Worm (Caenorhabditis elegans): ENCODE results near the gene clec-157.

ce11 chrIII:4826606-4827005 lies 17.6 kb downstream of the clec-157 start, which contains the start of gene F26A1.3:
- TF ChIP-seq ttx-3 (tag; optimal IDR thresholded peaks at IDR 0.05), result no peak
- no peak for TF ChIP-seq pros-1 (tag; optimal IDR thresholded peaks at IDR 0.05)
- TF ChIP-seq unc-3 (GFP tag; conservative IDR thresholded peaks at IDR 0.05), result no peak
- no peak for TF ChIP-seq unc-3 (tag; optimal IDR thresholded peaks at IDR 0.05)
- no peak for TF ChIP-seq unc-86 (tag; optimal IDR thresholded peaks at IDR 0.05)
- TF ChIP-seq hlh-6 (tag; optimal IDR thresholded peaks at IDR 0.05), result no peak
- TF ChIP-seq unc-55 (GFP tag; optimal IDR thresholded peaks at IDR 0.05), result no peak
- TF ChIP-seq ceh-22 (tag; optimal IDR thresholded peaks at IDR 0.05), result no peak
- TF ChIP-seq tbx-2 (tag; optimal IDR thresholded peaks at IDR 0.05), result no peak
- TF ChIP-seq gmeb-2 (tag; optimal IDR thresholded peaks at IDR 0.05), result no peak
- TF ChIP-seq dmd-4 (tag; optimal IDR thresholded peaks at IDR 0.05; ENCODE audit: borderline replicate concordance), result no peak
- no peak for TF ChIP-seq pqm-1 (tag; optimal IDR thresholded peaks at IDR 0.05)
